Worm (Caenorhabditis elegans) whole organism, L4 larva: ENCODE data around the gene mrps-21.

Source experiments
- D1046.2 ChIP-seq: fragments of 200-800 bp; sonication (Bioruptor generic); IDR thresholded peaks from 2 replicates; pipeline ENCODE4 v1.3.6; 2022; ENCODE audit warnings: missing genetic modification characterization, missing compliant biosample characterization
- T20F7.1 ChIP-seq: fragments of 200-800 bp; sonication (Bioruptor generic); optimal IDR thresholded peaks from 2 replicates; lab custom pipeline; 2018; ENCODE audit warnings: mild to moderate bottlenecking, missing genetic modification characterization, missing compliant biosample characterization
- T26A8.4 ChIP-seq: fragments of 200-800 bp; sonication (Bioruptor generic); IDR thresholded peaks from 2 replicates; pipeline ENCODE4 v1.3.6; 2022; ENCODE audit warnings: missing genetic modification characterization, missing compliant biosample characterization
- Y48G9A.11 ChIP-seq: fragments of 200-800 bp; sonication (Bioruptor generic); IDR thresholded peaks from 2 replicates; pipeline ENCODE4 v1.3.6; 2022; ENCODE audit warnings: missing genetic modification reagents, missing genetic modification characterization, missing compliant biosample characterization
- aly-2 ChIP-seq: sonication (generic microtip); optimal IDR thresholded peaks from 2 replicates; lab custom pipeline; 2018; ENCODE audit warnings: missing biosample characterization, missing genetic modification characterization
- arid-1 ChIP-seq: fragments of 200-800 bp; sonication (Bioruptor generic); conservative IDR thresholded peaks from 2 replicates; pipeline ENCODE4 v1.3.6; 2022; ENCODE audit warnings: missing genetic modification reagents, missing genetic modification characterization, missing compliant biosample characterization
- ceh-28 ChIP-seq: fragments of 150-350 bp; optimal IDR thresholded peaks from 2 replicates; lab custom pipeline; 2014; ENCODE audit warnings: missing biosample characterization, missing genetic modification reagents, missing genetic modification characterization
- ceh-32 ChIP-seq: sonication (generic microtip); optimal IDR thresholded peaks from 2 replicates; lab custom pipeline; 2016; ENCODE audit warnings: mild to moderate bottlenecking, missing genetic modification characterization, missing compliant biosample characterization; ENCODE audit not compliant: poor library complexity
- ceh-62 ChIP-seq: sonication (generic microtip); optimal IDR thresholded peaks from 2 replicates; lab custom pipeline; 2017; ENCODE audit warnings: missing biosample characterization, missing genetic modification characterization
- daf-12 ChIP-seq: fragments of 150-350 bp; optimal IDR thresholded peaks from 2 replicates; lab custom pipeline; 2014; ENCODE audit warnings: missing biosample characterization, missing genetic modification reagents, missing genetic modification characterization
- dmd-8 ChIP-seq: fragments of 200-800 bp; sonication (Bioruptor generic); IDR thresholded peaks from 2 replicates; pipeline ENCODE4 v1.3.6; 2022; ENCODE audit warnings: missing genetic modification characterization, missing compliant biosample characterization
- dmd-9 ChIP-seq: fragments of 200-800 bp; sonication (Bioruptor generic); IDR thresholded peaks from 2 replicates; pipeline ENCODE4 v1.3.6; 2022; ENCODE audit warnings: missing genetic modification reagents, missing genetic modification characterization, missing compliant biosample characterization
- egl-43 ChIP-seq: fragments of 200-800 bp; sonication (Bioruptor generic); IDR thresholded peaks from 2 replicates; pipeline ENCODE4 v1.3.6; 2022; ENCODE audit warnings: missing genetic modification reagents, missing genetic modification characterization, missing compliant biosample characterization
- hlh-11 ChIP-seq: fragments of 200-800 bp; sonication (Bioruptor generic); optimal IDR thresholded peaks from 2 replicates; lab custom pipeline; 2018; ENCODE audit warnings: mild to moderate bottlenecking, missing genetic modification characterization, missing compliant biosample characterization
- hlh-30 ChIP-seq: sonication (generic microtip); optimal IDR thresholded peaks from 2 replicates; lab custom pipeline; 2017; ENCODE audit warnings: antibody characterized with exemption, mild to moderate bottlenecking, missing genetic modification characterization, missing compliant biosample characterization; ENCODE audit not compliant: insufficient read depth
- jun-1 ChIP-seq: fragments of 150-350 bp; optimal IDR thresholded peaks from 2 replicates; lab custom pipeline; 2014; ENCODE audit warnings: missing biosample characterization, missing genetic modification reagents, missing genetic modification characterization
- lin-15B ChIP-seq: fragments of 150-350 bp; sonication (generic microtip); optimal IDR thresholded peaks from 3 replicates; lab custom pipeline; 2014; ENCODE audit warnings: missing biosample characterization, missing genetic modification characterization
- lin-38 ChIP-seq: fragments of 200-800 bp; sonication (Bioruptor generic); IDR thresholded peaks from 2 replicates; pipeline ENCODE4 v1.3.6; 2022; ENCODE audit warnings: missing genetic modification reagents, missing genetic modification characterization, missing compliant biosample characterization
- mxl-3 ChIP-seq: fragments of 200-800 bp; sonication (Bioruptor generic); optimal IDR thresholded peaks from 2 replicates; lab custom pipeline; 2018; ENCODE audit warnings: mild to moderate bottlenecking, missing genetic modification characterization, missing compliant biosample characterization
- nhr-102 ChIP-seq: sonication (generic microtip); optimal IDR thresholded peaks from 2 replicates; lab custom pipeline; 2016; ENCODE audit warnings: mild to moderate bottlenecking, missing genetic modification characterization, moderate library complexity, missing compliant biosample characterization
- nhr-11 ChIP-seq: fragments of 150-350 bp; optimal IDR thresholded peaks from 2 replicates; lab custom pipeline; 2014; ENCODE audit warnings: missing biosample characterization, missing genetic modification characterization
- nhr-41 ChIP-seq: fragments of 200-800 bp; sonication (Bioruptor generic); IDR thresholded peaks from 2 replicates; pipeline ENCODE4 v1.3.6; 2022; ENCODE audit warnings: missing genetic modification reagents, missing genetic modification characterization, missing compliant biosample characterization
- nhr-76 ChIP-seq: fragments of 150-350 bp; optimal IDR thresholded peaks from 2 replicates; lab custom pipeline; 2014; ENCODE audit warnings: missing biosample characterization, missing genetic modification characterization
- pha-4 ChIP-seq, 2 experiments: fragments of 150-350 bp in 1 of 2; fragments of 200-800 bp in 1 of 2; sonication (Bioruptor generic) in 1 of 2; IDR thresholded peaks in 1 of 2; optimal IDR thresholded peaks in 1 of 2; 2 replicates each; pipeline versions ENCODE4 v1.3.6 to Lab custom; 2014 to 2022; ENCODE audit warnings: missing genetic modification characterization in 2 of 2, missing genetic modification reagents in 2 of 2, missing biosample characterization in 1 of 2, missing compliant biosample characterization in 1 of 2
- rbr-2 ChIP-seq: sonication (generic microtip); optimal IDR thresholded peaks from 2 replicates; lab custom pipeline; 2016; ENCODE audit warnings: missing genotype, missing genetic modification characterization, missing compliant biosample characterization
- set-16 ChIP-seq: fragments of 200-800 bp; sonication (Bioruptor generic); IDR thresholded peaks from 2 replicates; pipeline ENCODE4 v1.3.6; 2022; ENCODE audit warnings: missing genetic modification reagents, missing genetic modification characterization, missing compliant biosample characterization
- snpc-1.2 ChIP-seq: fragments of 200-800 bp; sonication (Bioruptor generic); IDR thresholded peaks from 2 replicates; pipeline ENCODE4 v1.3.6; 2022; ENCODE audit warnings: missing genetic modification reagents, missing genetic modification characterization, missing compliant biosample characterization
- tag-97 ChIP-seq: fragments of 200-800 bp; sonication (Bioruptor generic); IDR thresholded peaks from 2 replicates; pipeline ENCODE4 v1.3.6; 2022; ENCODE audit warnings: missing genetic modification characterization, missing compliant biosample characterization
- tra-1 ChIP-seq: fragments of 200-800 bp; sonication (Bioruptor generic); IDR thresholded peaks from 2 replicates; pipeline ENCODE4 v1.3.6; 2022; ENCODE audit warnings: missing genetic modification reagents, missing genetic modification characterization, missing compliant biosample characterization
- unc-62 ChIP-seq, 3 experiments: fragments of 150-350 bp in 1 of 3; sonication (generic microtip); optimal IDR thresholded peaks in 2 of 3; peaks in 1 of 3; 1 replicate in 1 of 3; 2 replicates in 2 of 3; lab custom pipeline; 2014 to 2017; ENCODE audit warnings: missing biosample characterization in 3 of 3, missing genetic modification characterization in 3 of 3, missing genetic modification reagents in 3 of 3, missing genotype in 1 of 3
- zip-11 ChIP-seq: fragments of 200-800 bp; sonication (Bioruptor generic); IDR thresholded peaks from 2 replicates; pipeline ENCODE4 v1.3.6; 2022; ENCODE audit warnings: missing genetic modification characterization, missing compliant biosample characterization
- ztf-11 ChIP-seq: fragments of 150-350 bp; optimal IDR thresholded peaks from 2 replicates; lab custom pipeline; 2014; ENCODE audit warnings: missing biosample characterization, missing genetic modification characterization

mrps-21 gene

ce11 chrIV:4660151-4661041 is 1.1 kb upstream of the mrps-21 start, which contains the start of the genes F29B9.11 and jmjd-1.2 (continued):
- TF ChIP-seq lin-38 (GFP tag; lab: Robert Waterston, UW): peak; percentile 88
- TF ChIP-seq nhr-11 (tag; lab: Kevin White, UChicago): peak; percentile 93
- peak; percentile 76 for TF ChIP-seq mxl-3 (GFP tag; lab: Kevin White, UChicago)
- no peak for TF ChIP-seq jun-1
- no peak for TF ChIP-seq daf-12 (tag; lab: Kevin White, UChicago)
- peak; percentile 79; the same call in 1 of the 2 replicates for TF ChIP-seq tra-1
- peak; percentile 93 for TF ChIP-seq hlh-11 (tag; lab: Kevin White, UChicago)
- TF ChIP-seq zip-11 (GFP tag; lab: Robert Waterston, UW): no peak
- TF ChIP-seq set-16 (GFP tag; lab: Robert Waterston, UW): peak; percentile 63; the same call in 1 of the 2 replicates
- TF ChIP-seq nhr-76 (tag; lab: Kevin White, UChicago): no peak
- TF ChIP-seq dmd-8 (GFP tag; lab: Robert Waterston, UW): no peak
- TF ChIP-seq egl-43: peak; percentile 82
- TF ChIP-seq arid-1: peak; percentile 74
- peak; percentile 45; the same call in 1 of the 2 replicates for TF ChIP-seq pha-4 (GFP tag; IDR thresholded peaks at IDR 0.05; lab: Robert Waterston, UW)
- no peak for TF ChIP-seq pha-4 (tag; optimal IDR thresholded peaks at IDR 0.05; lab: Kevin White, UChicago)
- no peak for TF ChIP-seq ceh-32 (tag; lab: Kevin White, UChicago)

ce11 chrIV:4658702-4659101 is 615 bp downstream of the mrps-21 start:
- peak; percentile 49; the same call in 1 of the 2 replicates for TF ChIP-seq egl-43
- TF ChIP-seq Y48G9A.11 (GFP tag; lab: Robert Waterston, UW): 0 out of 2 replicates have a peak, but pooled peaks have one; percentile 22
- TF ChIP-seq set-16 (GFP tag; lab: Robert Waterston, UW): peak; percentile 81
- peak; percentile 30; the same call in 1 of the 2 replicates for TF ChIP-seq lin-38 (GFP tag; lab: Robert Waterston, UW)
- peak; percentile 26; the same call in 1 of the 2 replicates for TF ChIP-seq snpc-1.2 (GFP tag; lab: Robert Waterston, UW)

- TF ChIP-seq ceh-62: no peak
- TF ChIP-seq dmd-9: no peak
- no peak for TF ChIP-seq hlh-30 (tag; lab: Kevin White, UChicago)
- no peak for TF ChIP-seq T20F7.1
- no peak for TF ChIP-seq rbr-2 (tag; lab: Kevin White, UChicago)
- no peak for TF ChIP-seq tag-97 (GFP tag; lab: Robert Waterston, UW)
- TF ChIP-seq nhr-41 (GFP tag; lab: Robert Waterston, UW): no peak
- no peak for TF ChIP-seq D1046.2 (GFP tag; lab: Robert Waterston, UW)
- TF ChIP-seq ceh-28 (tag; lab: Kevin White, UChicago): no peak
- TF ChIP-seq hlh-11 (tag; lab: Kevin White, UChicago): no peak
- TF ChIP-seq nhr-102 (tag; lab: Kevin White, UChicago): no peak
- no peak for TF ChIP-seq unc-62 (GFP tag; optimal IDR thresholded peaks at IDR 0.05 in 1 of 2; lab: Kevin White, UChicago)
- no peak for TF ChIP-seq unc-62 (tag; optimal IDR thresholded peaks at IDR 0.05; lab: Kevin White, UChicago)
- no peak for TF ChIP-seq lin-38 (GFP tag; lab: Robert Waterston, UW)
Observed at ce11 chrIV:4657874-4658273, 1.4 kb downstream of the mrps-21 start, which contains the start of gene col-111. TSS of gene col-111 (minus strand) at chrIV:4657974.

ce11 chrIV:4656380-4656779 is 2.9 kb downstream of the mrps-21 start:
- TF ChIP-seq tra-1: no peak
- peak; percentile 53; the same call in 1 of the 2 replicates for TF ChIP-seq T26A8.4 (GFP tag; lab: Robert Waterston, UW)
- TF ChIP-seq dmd-9: no peak
- no peak for TF ChIP-seq ztf-11 (tag; lab: Kevin White, UChicago)
- TF ChIP-seq aly-2 (tag; lab: Kevin White, UChicago): no peak
- no peak for TF ChIP-seq lin-15B
